Fruit fly (Drosophila melanogaster) whole organism, embryonic: ENCODE measurements around the gene CG31805.

ENCODE experiments used
- Atf3 ChIP-seq: fragments of 200-800 bp; sonication (Bioruptor generic); optimal IDR thresholded peaks from 3 replicates; lab custom pipeline; 2016; ENCODE audit warnings: missing biosample characterization, missing genetic modification characterization
- BtbVII ChIP-seq: fragments of 200-800 bp; sonication (Bioruptor generic); optimal IDR thresholded peaks from 3 replicates; lab custom pipeline; 2017; ENCODE audit warnings: missing biosample characterization, mild to moderate bottlenecking, missing genetic modification characterization
- Bteb2 ChIP-seq: fragments of 200-800 bp; sonication (Bioruptor generic); optimal IDR thresholded peaks from 2 replicates; lab custom pipeline; 2016; ENCODE audit warnings: missing biosample characterization, missing genetic modification characterization
- CG12155 ChIP-seq: fragments of 200-800 bp; sonication (Bioruptor generic); optimal IDR thresholded peaks from 3 replicates; lab custom pipeline; 2016; ENCODE audit warnings: missing biosample characterization, missing genetic modification characterization
- CG12391 ChIP-seq: fragments of 200-800 bp; sonication (Bioruptor generic); optimal IDR thresholded peaks from 3 replicates; lab custom pipeline; 2018; ENCODE audit warnings: missing biosample characterization, mild to moderate bottlenecking, missing genetic modification characterization, moderate library complexity
- CG12744 ChIP-seq: fragments of 200-800 bp; sonication (Bioruptor generic); optimal IDR thresholded peaks from 2 replicates; lab custom pipeline; 2016; ENCODE audit warnings: missing biosample characterization, missing genetic modification characterization
- CG12769 ChIP-seq: fragments of 200-800 bp; sonication (Bioruptor generic); optimal IDR thresholded peaks from 2 replicates; lab custom pipeline; 2019; ENCODE audit warnings: missing biosample characterization, mild to moderate bottlenecking, missing genetic modification characterization, moderate library complexity
- CG13287 ChIP-seq: fragments of 200-800 bp; sonication (Bioruptor generic); IDR thresholded peaks from 2 replicates; pipeline ENCODE4 v1.3.6; 2022; ENCODE audit warnings: missing biosample characterization, missing genetic modification characterization; ENCODE audit not compliant: partially characterized antibody
- CG13624 ChIP-seq: fragments of 200-800 bp; sonication (Bioruptor generic); optimal IDR thresholded peaks from 2 replicates; lab custom pipeline; 2016; ENCODE audit warnings: missing biosample characterization, missing genetic modification characterization
- CG15269 ChIP-seq: fragments of 200-800 bp; sonication (Bioruptor generic); optimal IDR thresholded peaks from 2 replicates; lab custom pipeline; 2018; ENCODE audit warnings: missing biosample characterization, mild to moderate bottlenecking, missing genetic modification characterization, moderate library complexity
- CG17385 ChIP-seq: fragments of 200-800 bp; sonication (Bioruptor generic); optimal IDR thresholded peaks from 3 replicates; lab custom pipeline; 2018; ENCODE audit warnings: missing biosample characterization, mild to moderate bottlenecking, missing genetic modification characterization
- CG2199 ChIP-seq: fragments of 200-800 bp; sonication (Bioruptor generic); IDR thresholded peaks from 3 replicates; pipeline ENCODE4 v1.3.6; 2022; ENCODE audit warnings: missing biosample characterization, missing genetic modification characterization
- CG32767 ChIP-seq: fragments of 200-800 bp; sonication (Bioruptor generic); IDR thresholded peaks from 2 replicates; pipeline ENCODE4 v1.3.6; 2022; ENCODE audit warnings: missing biosample characterization, missing genetic modification characterization
- CG34376 ChIP-seq: fragments of 200-800 bp; sonication (Bioruptor generic); optimal IDR thresholded peaks from 2 replicates; lab custom pipeline; 2018; ENCODE audit warnings: missing biosample characterization, mild to moderate bottlenecking, missing genetic modification characterization
- CG4360 ChIP-seq: fragments of 200-800 bp; sonication (Bioruptor generic); IDR thresholded peaks from 2 replicates; pipeline ENCODE4 v1.3.6; 2022; ENCODE audit warnings: missing biosample characterization, missing genetic modification characterization
- CG4820 ChIP-seq: fragments of 200-800 bp; sonication (Bioruptor generic); optimal IDR thresholded peaks from 3 replicates; lab custom pipeline; 2016; ENCODE audit warnings: missing biosample characterization, missing genetic modification characterization
- CG7928 ChIP-seq: fragments of 200-800 bp; sonication (Bioruptor generic); optimal IDR thresholded peaks from 2 replicates; lab custom pipeline; 2017; ENCODE audit warnings: missing biosample characterization, mild to moderate bottlenecking, missing genetic modification characterization
- CG8281 ChIP-seq: fragments of 200-800 bp; sonication (Bioruptor generic); optimal IDR thresholded peaks from 2 replicates; lab custom pipeline; 2018; ENCODE audit warnings: missing biosample characterization, mild to moderate bottlenecking, missing genetic modification characterization, moderate library complexity
- CG8290 ChIP-seq, 3 experiments: fragments of 200-800 bp; sonication (Bioruptor generic); optimal IDR thresholded peaks; 2 replicates each; lab custom pipeline; 2016 to 2019; ENCODE audit warnings: missing biosample characterization in 3 of 3, missing genetic modification characterization in 3 of 3, mild to moderate bottlenecking in 2 of 3, moderate library complexity in 1 of 3
- CG8765 ChIP-seq: fragments of 200-800 bp; sonication (Bioruptor generic); IDR thresholded peaks from 2 replicates; pipeline ENCODE4 v1.3.6; 2022; ENCODE audit warnings: missing biosample characterization, missing genetic modification characterization
- CoRest ChIP-seq: fragments of 200-800 bp; sonication (Bioruptor generic); optimal IDR thresholded peaks from 3 replicates; lab custom pipeline; 2018; ENCODE audit warnings: missing biosample characterization, mild to moderate bottlenecking, missing genetic modification characterization, moderate library complexity
- Dbx ChIP-seq: fragments of 200-800 bp; sonication (Bioruptor generic); IDR thresholded peaks from 3 replicates; pipeline ENCODE4 v1.3.6; 2022; ENCODE audit warnings: missing biosample characterization, missing genetic modification characterization
- Dfd ChIP-seq, 2 experiments: fragments of >200 bp; optimal IDR thresholded peaks; 2 replicates each; lab custom pipeline; 2017; ENCODE audit warnings: missing biosample characterization in 2 of 2, missing genetic modification characterization in 2 of 2
- E2f2 ChIP-seq: fragments of 200-800 bp; sonication (Bioruptor generic); IDR thresholded peaks from 2 replicates; pipeline ENCODE4 v1.3.6; 2022; ENCODE audit warnings: missing biosample characterization, missing genetic modification characterization
- Eip74EF ChIP-seq, 2 experiments: fragments of 200-800 bp in 1 of 2; fragments of >200 bp in 1 of 2; sonication (Bioruptor generic) in 1 of 2; optimal IDR thresholded peaks; 2 replicates each; lab custom pipeline; 2017 to 2019; ENCODE audit warnings: missing biosample characterization in 2 of 2, missing genetic modification characterization in 2 of 2, mild to moderate bottlenecking in 1 of 2, moderate library complexity in 1 of 2
- HHEX ChIP-seq: fragments of 200-800 bp; sonication (Bioruptor generic); optimal IDR thresholded peaks from 3 replicates; lab custom pipeline; 2017; ENCODE audit warnings: missing biosample characterization, mild to moderate bottlenecking, missing genetic modification characterization, missing genetic modification reagents
- Hr78 ChIP-seq, 2 experiments: fragments of 200-800 bp in 1 of 2; fragments of >200 bp in 1 of 2; sonication (Bioruptor generic) in 1 of 2; optimal IDR thresholded peaks; 2 replicates each; lab custom pipeline; 2017 to 2019; ENCODE audit warnings: missing biosample characterization in 2 of 2, missing genetic modification characterization in 2 of 2, mild to moderate bottlenecking in 1 of 2, moderate library complexity in 1 of 2
- Pdp1 ChIP-seq, 2 experiments: fragments of 200-800 bp; sonication (Bioruptor generic); optimal IDR thresholded peaks; 3 replicates each; lab custom pipeline; 2016; ENCODE audit warnings: missing biosample characterization in 2 of 2, missing genetic modification characterization in 2 of 2, mild to moderate bottlenecking in 1 of 2, moderate library complexity in 1 of 2
- Scr ChIP-seq: fragments of 200-800 bp; sonication (Bioruptor generic); IDR thresholded peaks from 2 replicates; pipeline ENCODE4 v1.3.6; 2022; ENCODE audit warnings: missing biosample characterization, missing genetic modification characterization; ENCODE audit not compliant: partially characterized antibody
- Sry-δ ChIP-seq: fragments of 200-800 bp; sonication (Bioruptor generic); optimal IDR thresholded peaks from 2 replicates; lab custom pipeline; 2016; ENCODE audit warnings: missing biosample characterization, missing genetic modification characterization
- bsh ChIP-seq, 2 experiments: fragments of 200-800 bp; sonication (Bioruptor generic); optimal IDR thresholded peaks; 2 replicates each; lab custom pipeline; 2017 to 2018; ENCODE audit warnings: mild to moderate bottlenecking in 2 of 2, missing biosample characterization in 2 of 2, missing genetic modification characterization in 2 of 2, moderate library complexity in 1 of 2
- danr ChIP-seq: fragments of 200-800 bp; sonication (Bioruptor generic); IDR thresholded peaks from 2 replicates; pipeline ENCODE4 v1.3.6; 2022; ENCODE audit warnings: missing biosample characterization, missing genetic modification characterization
- ftz-f1 ChIP-seq: fragments of 200-800 bp; sonication (Bioruptor generic); optimal IDR thresholded peaks from 2 replicates; lab custom pipeline; 2016; ENCODE audit warnings: missing biosample characterization, missing genetic modification characterization
- gce ChIP-seq: fragments of 200-800 bp; sonication (Bioruptor generic); IDR thresholded peaks from 3 replicates; pipeline ENCODE4 v1.3.6; 2022; ENCODE audit warnings: missing biosample characterization, missing genetic modification characterization
- hb ChIP-seq: fragments of 200-800 bp; sonication (Bioruptor generic); IDR thresholded peaks from 3 replicates; pipeline ENCODE4 v1.3.6; 2022; ENCODE audit warnings: missing biosample characterization, missing genetic modification characterization; ENCODE audit not compliant: partially characterized antibody
- hbn ChIP-seq: fragments of 200-800 bp; sonication (Bioruptor generic); IDR thresholded peaks from 2 replicates; pipeline ENCODE4 v1.3.6; 2022; ENCODE audit warnings: missing biosample characterization, missing genetic modification characterization; ENCODE audit not compliant: partially characterized antibody
- hkb ChIP-seq, 2 experiments: fragments of 200-800 bp in 1 of 2; fragments of >200 bp in 1 of 2; sonication (Bioruptor generic) in 1 of 2; IDR thresholded peaks in 1 of 2; optimal IDR thresholded peaks in 1 of 2; 2 replicates each; pipeline versions ENCODE4 v1.3.6 to Lab custom; 2017 to 2022; ENCODE audit warnings: missing biosample characterization in 1 of 2, missing genetic modification characterization in 1 of 2
- jigr1 ChIP-seq: fragments of 200-800 bp; sonication (Bioruptor generic); IDR thresholded peaks from 3 replicates; pipeline ENCODE4 v1.3.6; 2022; ENCODE audit warnings: missing biosample characterization, missing genetic modification characterization
- ken ChIP-seq: fragments of 200-800 bp; sonication (Bioruptor generic); IDR thresholded peaks from 3 replicates; pipeline ENCODE4 v1.3.6; 2022; ENCODE audit warnings: missing biosample characterization, missing genetic modification characterization
- lmd ChIP-seq: fragments of 200-800 bp; sonication (Bioruptor generic); IDR thresholded peaks from 2 replicates; pipeline ENCODE4 v1.3.6; 2022; ENCODE audit warnings: missing biosample characterization, missing genetic modification characterization
- mam ChIP-seq: fragments of 200-800 bp; sonication (Bioruptor generic); optimal IDR thresholded peaks from 3 replicates; lab custom pipeline; 2016; ENCODE audit warnings: missing biosample characterization, missing genetic modification characterization
- schlank ChIP-seq: fragments of 200-800 bp; sonication (Bioruptor generic); optimal IDR thresholded peaks from 2 replicates; lab custom pipeline; 2018; ENCODE audit warnings: missing biosample characterization, mild to moderate bottlenecking, missing genetic modification characterization
- sd ChIP-seq: fragments of 200-800 bp; sonication (Bioruptor generic); optimal IDR thresholded peaks from 3 replicates; lab custom pipeline; 2018; ENCODE audit warnings: missing biosample characterization, mild to moderate bottlenecking, missing genetic modification characterization, moderate library complexity
- sug ChIP-seq: fragments of 200-800 bp; optimal IDR thresholded peaks from 2 replicates; lab custom pipeline; 2019; ENCODE audit warnings: missing biosample characterization, mild to moderate bottlenecking, missing genetic modification characterization, moderate library complexity

The CG31805 gene

DNA sequence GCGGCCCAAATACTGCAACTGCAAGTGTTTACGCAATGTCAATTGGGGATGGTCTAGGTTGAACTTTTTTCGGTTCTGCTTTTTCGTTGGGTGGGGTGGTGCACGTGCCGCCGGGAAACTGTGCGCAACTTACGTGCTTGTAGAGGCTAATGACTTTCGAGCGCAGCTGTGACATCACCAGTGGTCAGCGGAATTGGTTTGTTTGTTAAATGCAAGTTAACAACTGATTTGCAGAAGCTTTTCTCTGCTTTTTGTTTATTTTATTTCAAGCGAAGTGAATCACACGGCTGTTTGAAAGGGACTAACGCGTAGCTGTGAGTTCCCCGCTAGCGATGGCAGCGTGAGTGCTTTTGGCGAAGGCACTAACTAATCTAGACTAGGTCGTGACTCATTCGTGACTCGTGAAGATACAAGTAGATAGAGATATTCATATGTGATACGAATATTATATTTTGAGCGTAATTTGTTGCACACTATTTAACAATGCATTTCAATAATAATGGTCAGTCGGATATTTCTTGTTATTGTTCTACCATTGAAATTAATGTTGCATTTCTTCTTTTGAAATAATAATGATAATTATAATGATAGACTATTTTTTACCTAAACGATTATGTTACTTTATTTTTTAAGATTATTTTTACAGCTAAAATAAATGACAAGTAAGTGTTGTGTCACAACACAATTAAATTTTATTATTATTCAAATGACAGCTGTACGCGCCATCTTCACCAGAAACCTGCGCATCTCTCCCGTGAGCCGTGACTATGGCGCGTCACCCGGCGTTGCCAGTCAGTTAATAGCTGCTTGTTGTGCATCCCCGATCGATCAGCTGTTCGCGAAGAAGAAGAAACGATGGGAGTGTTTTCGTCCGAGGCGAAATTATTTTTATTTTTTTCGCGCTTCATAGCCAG, 12.4 kb downstream of the CG31805 start, which contains the start of the genes osi and tweek (continued):
- TF ChIP-seq Scr (GFP tag; lab: Robert Waterston, UW) (peak; percentile 91), CG15269 (tag; lab: Kevin White, UChicago) (peak; percentile 11), hb (peak; percentile 86), CG7928 (GFP tag; lab: Kevin White, UChicago) (peak; percentile 82), Dfd (GFP tag; optimal IDR thresholded peaks at IDR 0.05; lab: Kevin White, UChicago) (no peak), CG12744 (GFP tag; lab: Kevin White, UChicago) (no peak), Dbx (GFP tag; lab: Robert Waterston, UW) (peak; percentile 39; the same call in 1 of the 3 replicates), CG13287 (GFP tag; lab: Robert Waterston, UW) (peak; percentile 82), Atf3 (GFP tag; lab: Kevin White, UChicago) (no peak), gce (GFP tag; lab: Robert Waterston, UW) (no peak), CG4360 (GFP tag; lab: Robert Waterston, UW) (no peak)

DNA sequence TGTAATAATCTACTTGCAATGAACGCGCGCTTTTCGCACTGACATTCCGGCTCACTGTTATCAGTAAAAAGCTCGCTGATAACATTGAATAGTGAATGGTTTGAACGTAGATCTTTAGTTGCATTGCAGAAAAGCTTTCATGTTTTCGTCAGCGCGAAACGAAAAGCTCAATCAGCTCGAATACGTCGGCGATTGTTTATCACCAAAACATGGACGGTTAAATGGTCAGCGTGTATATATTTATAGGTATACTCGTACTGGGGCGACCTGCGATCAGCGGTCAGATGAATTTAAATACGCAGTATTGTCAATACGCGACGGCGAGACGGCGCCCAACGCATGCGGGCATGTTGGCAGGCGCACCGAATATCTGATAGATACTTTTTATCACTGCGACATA, 13.8 kb downstream of the CG31805 start:
- TF ChIP-seq E2f2 (GFP tag; lab: Robert Waterston, UW), result 0 out of 2 replicates have a peak, but pooled peaks have one; percentile 19
- TF ChIP-seq CG32767 (GFP tag; lab: Robert Waterston, UW), result peak; percentile 50; the same call in 1 of the 2 replicates
- TF ChIP-seq ftz-f1 (GFP tag; lab: Kevin White, UChicago), result peak; percentile 51
- no peak for TF ChIP-seq jigr1 (GFP tag; lab: Robert Waterston, UW)
- TF ChIP-seq CG4820 (GFP tag; lab: Kevin White, UChicago), result no peak
- TF ChIP-seq CG8765, result no peak
- no peak for TF ChIP-seq bsh (GFP tag; optimal IDR thresholded peaks at IDR 0.05; lab: Kevin White, UChicago)
- no peak for TF ChIP-seq CG12391 (tag; lab: Kevin White, UChicago)
- TF ChIP-seq hkb (optimal IDR thresholded peaks at IDR 0.05; lab: Kevin White, UChicago), result no peak
- no peak for TF ChIP-seq hkb (GFP tag; IDR thresholded peaks at IDR 0.05; lab: Robert Waterston, UW)
- TF ChIP-seq Sry-δ (GFP tag; lab: Kevin White, UChicago), result no peak
- peak; percentile 16 for TF ChIP-seq BtbVII
- no peak for TF ChIP-seq Atf3 (GFP tag; lab: Kevin White, UChicago)
- no peak for TF ChIP-seq CG8290 (GFP tag; optimal IDR thresholded peaks at IDR 0.05; lab: Kevin White, UChicago)
- peak in 1 of 2 experiments; percentile 45 for TF ChIP-seq CG8290 (tag; optimal IDR thresholded peaks at IDR 0.05; lab: Kevin White, UChicago)
- no peak for TF ChIP-seq schlank (tag; lab: Kevin White, UChicago)
- peak; percentile 3 for TF ChIP-seq CG8281 (tag; lab: Kevin White, UChicago)
- TF ChIP-seq ken (GFP tag; lab: Robert Waterston, UW), result no peak
- TF ChIP-seq Bteb2 (GFP tag; lab: Kevin White, UChicago), result no peak
- TF ChIP-seq Hr78 (GFP tag; optimal IDR thresholded peaks at IDR 0.05; lab: Kevin White, UChicago), result peak in 1 of 2 experiments; percentile 45
- TF ChIP-seq CG17385 (GFP tag; lab: Kevin White, UChicago), result no peak
- no peak for TF ChIP-seq CoRest (tag; lab: Kevin White, UChicago)
- no peak for TF ChIP-seq HHEX
- peak; percentile 69 for TF ChIP-seq CG12769 (tag; lab: Kevin White, UChicago)
- peak; percentile 89 for TF ChIP-seq sd
- peak; percentile 1 for TF ChIP-seq CG34376 (GFP tag; lab: Kevin White, UChicago)
- peak; percentile 44 for TF ChIP-seq sug (tag; lab: Kevin White, UChicago)
- TF ChIP-seq hbn (GFP tag; lab: Robert Waterston, UW), result no peak
- peak in 1 of 2 experiments; percentile 0 for TF ChIP-seq Pdp1 (GFP tag; optimal IDR thresholded peaks at IDR 0.05; lab: Kevin White, UChicago)
- TF ChIP-seq CG2199, result peak; percentile 92; the same call in 2 of the 3 replicates
- TF ChIP-seq CG12155, result no peak
- TF ChIP-seq gce (GFP tag; lab: Robert Waterston, UW), result no peak
- TF ChIP-seq mam (GFP tag; lab: Kevin White, UChicago), result no peak
- no peak for TF ChIP-seq danr
- no peak for TF ChIP-seq Eip74EF (GFP tag; optimal IDR thresholded peaks at IDR 0.05; lab: Kevin White, UChicago)
- TF ChIP-seq Dbx (GFP tag; lab: Robert Waterston, UW), result 0 out of 3 replicates have a peak, but pooled peaks have one; percentile 28
- peak; percentile 34; the same call in 1 of the 2 replicates for TF ChIP-seq CG13287 (GFP tag; lab: Robert Waterston, UW)
- no peak for TF ChIP-seq lmd
- TF ChIP-seq CG13624 (GFP tag; lab: Kevin White, UChicago), result peak; percentile 55
